Worm (Caenorhabditis elegans): ENCODE results near the gene tps-2.

The tps-2 gene

ce11 chrII:14591699-14592098, 9.0 kb upstream of the tps-2 start, which contains the start of gene C01G12.7:
Gene C01G12.7 (minus strand): TSS chrII:14591893.
- TF ChIP-seq snu-23 (GFP tag; optimal IDR thresholded peaks at IDR 0.05), result no peak
- TF ChIP-seq jun-1 (tag; optimal IDR thresholded peaks at IDR 0.05), result no peak
- no peak for TF ChIP-seq ztf-11 (tag; optimal IDR thresholded peaks at IDR 0.05)
- no peak for TF ChIP-seq pag-3 (tag; optimal IDR thresholded peaks at IDR 0.05; ENCODE audit: borderline replicate concordance, insufficient read depth)
- TF ChIP-seq tbx-2 (tag; optimal IDR thresholded peaks at IDR 0.05), result no peak
- TF ChIP-seq C16A3.4 (tag; optimal IDR thresholded peaks at IDR 0.05), result no peak
- no peak for TF ChIP-seq unc-30 (tag; optimal IDR thresholded peaks at IDR 0.05)
- TF ChIP-seq nhr-85 (tag), result no peak
- no peak for TF ChIP-seq zag-1 (tag; optimal IDR thresholded peaks at IDR 0.05)
- no peak for TF ChIP-seq nhr-11 (tag; optimal IDR thresholded peaks at IDR 0.05)
- no peak for TF ChIP-seq efl-3 (GFP tag; optimal IDR thresholded peaks at IDR 0.05)
- TF ChIP-seq irx-1 (tag; optimal IDR thresholded peaks at IDR 0.05), result no peak
- TF ChIP-seq nhr-19 (GFP tag; conservative IDR thresholded peaks at IDR 0.05), result no peak
- no peak for TF ChIP-seq ceh-82 (tag; optimal IDR thresholded peaks at IDR 0.05)
- no peak for TF ChIP-seq mef-2 (tag; optimal IDR thresholded peaks at IDR 0.05)
- TF ChIP-seq swsn-7 (tag; optimal IDR thresholded peaks at IDR 0.05), result peak; percentile 18
- TF ChIP-seq tlp-1 (tag; optimal IDR thresholded peaks at IDR 0.05), result no peak
- TF ChIP-seq egl-27 (tag; optimal IDR thresholded peaks at IDR 0.05), result no peak
- peak; percentile 79 for TF ChIP-seq fkh-8 (tag; optimal IDR thresholded peaks at IDR 0.05)
- TF ChIP-seq ceh-8 (GFP tag; optimal IDR thresholded peaks at IDR 0.05), result no peak
- no peak for TF ChIP-seq blmp-1 (tag; optimal IDR thresholded peaks at IDR 0.05)
- no peak for TF ChIP-seq nhr-77 (tag; optimal IDR thresholded peaks at IDR 0.05)
- TF ChIP-seq sox-4 (tag; optimal IDR thresholded peaks at IDR 0.05), result peak; percentile 1
- no peak for TF ChIP-seq lir-3 (tag; optimal IDR thresholded peaks at IDR 0.05; ENCODE audit: poor library complexity)
- no peak for TF ChIP-seq fkh-10 (GFP tag; optimal IDR thresholded peaks at IDR 0.05)
- peak; percentile 61 for TF ChIP-seq nhr-71 (tag; optimal IDR thresholded peaks at IDR 0.05)
- no peak for TF ChIP-seq alr-1 (tag; optimal IDR thresholded peaks at IDR 0.05; ENCODE audit: borderline replicate concordance)
- TF ChIP-seq ceh-90 (tag; optimal IDR thresholded peaks at IDR 0.05), result no peak
- no peak for TF ChIP-seq grh-1 (GFP tag; IDR thresholded peaks at IDR 0.05)
- TF ChIP-seq dsc-1 (tag; optimal IDR thresholded peaks at IDR 0.05), result no peak
- TF ChIP-seq lin-14 (GFP tag; optimal IDR thresholded peaks at IDR 0.05), result no peak
- no peak for TF ChIP-seq fkh-4 (tag; optimal IDR thresholded peaks at IDR 0.05; ENCODE audit: borderline replicate concordance)
- peak; percentile 12 for TF ChIP-seq nhr-20 (tag; optimal IDR thresholded peaks at IDR 0.05)
- no peak for TF ChIP-seq isw-1 (GFP tag; IDR thresholded peaks at IDR 0.05)
- no peak for TF ChIP-seq rnt-1 (tag; optimal IDR thresholded peaks at IDR 0.05)
- no peak for TF ChIP-seq skn-1 (tag; optimal IDR thresholded peaks at IDR 0.05)
- no peak for TF ChIP-seq ceh-88 (GFP tag; IDR thresholded peaks at IDR 0.05)
- TF ChIP-seq lin-13 (GFP tag; optimal IDR thresholded peaks at IDR 0.05), result no peak
- no peak for TF ChIP-seq ces-1 (GFP tag; optimal IDR thresholded peaks at IDR 0.05)
- TF ChIP-seq nhr-76 (tag; optimal IDR thresholded peaks at IDR 0.05), result no peak
- TF ChIP-seq aly-2 (tag; optimal IDR thresholded peaks at IDR 0.05), result no peak
- TF ChIP-seq nhr-47 (tag; optimal IDR thresholded peaks at IDR 0.05), result peak; percentile 45
- TF ChIP-seq Y116A8C.19 (tag; optimal IDR thresholded peaks at IDR 0.05; ENCODE audit: borderline replicate concordance), result no peak
- no peak for TF ChIP-seq lsy-2 (tag; optimal IDR thresholded peaks at IDR 0.05)
- TF ChIP-seq egl-13 (tag; optimal IDR thresholded peaks at IDR 0.05), result no peak
- no peak for TF ChIP-seq hlh-4 (tag; optimal IDR thresholded peaks at IDR 0.05)
- no peak for TF ChIP-seq nhr-90 (tag; optimal IDR thresholded peaks at IDR 0.05; ENCODE audit: poor library complexity)
- no peak for TF ChIP-seq F16B12.6 (tag; optimal IDR thresholded peaks at IDR 0.05)
- no peak for TF ChIP-seq ets-5 (GFP tag; IDR thresholded peaks at IDR 0.05)
